Worm (Caenorhabditis elegans) whole organism, L3 larva: ENCODE data around the gene srx-17.

Source experiments
- R02D3.7 ChIP-seq: fragments of 150-350 bp; optimal IDR thresholded peaks from 2 replicates; lab custom pipeline; 2014; ENCODE audit warnings: missing biosample characterization, missing genetic modification characterization
- ama-1 ChIP-seq: fragments of 150-350 bp; optimal IDR thresholded peaks from 2 replicates; lab custom pipeline; 2018
- egl-27 ChIP-seq: sonication (generic microtip); optimal IDR thresholded peaks from 4 replicates; lab custom pipeline; 2017; ENCODE audit warnings: missing biosample characterization, missing genetic modification reagents, missing genetic modification characterization
- hmg-11 ChIP-seq: sonication (generic microtip); optimal IDR thresholded peaks from 2 replicates; lab custom pipeline; 2016; ENCODE audit warnings: missing genetic modification characterization, missing compliant biosample characterization
- mml-1 ChIP-seq: fragments of 150-350 bp; sonication (generic microtip); optimal IDR thresholded peaks from 3 replicates; lab custom pipeline; 2014; ENCODE audit warnings: missing biosample characterization, missing genetic modification characterization
- nhr-237 ChIP-seq: fragments of 150-350 bp; optimal IDR thresholded peaks from 2 replicates; lab custom pipeline; 2014; ENCODE audit warnings: missing biosample characterization, missing genetic modification characterization
- nhr-43 ChIP-seq: sonication (generic microtip); optimal IDR thresholded peaks from 2 replicates; lab custom pipeline; 2016; ENCODE audit warnings: mild to moderate bottlenecking, missing genetic modification characterization, missing compliant biosample characterization; ENCODE audit not compliant: poor library complexity, severe bottlenecking
- nhr-77 ChIP-seq: fragments of 150-350 bp; optimal IDR thresholded peaks from 2 replicates; lab custom pipeline; 2014; ENCODE audit warnings: missing biosample characterization, missing genetic modification characterization
- pqm-1 ChIP-seq: fragments of 150-350 bp; optimal IDR thresholded peaks from 2 replicates; lab custom pipeline; 2017; ENCODE audit warnings: missing biosample characterization, missing genetic modification characterization, inconsistent platforms
- skn-1 ChIP-seq: fragments of 150-350 bp; optimal IDR thresholded peaks from 2 replicates; lab custom pipeline; 2014; ENCODE audit warnings: missing biosample characterization, missing genetic modification characterization
- snpc-4 ChIP-seq: fragments of 150-350 bp; optimal IDR thresholded peaks from 2 replicates; lab custom pipeline; 2014; ENCODE audit warnings: missing biosample characterization, missing genetic modification characterization
- tbx-2 ChIP-seq: sonication (generic microtip); optimal IDR thresholded peaks from 2 replicates; lab custom pipeline; 2016; ENCODE audit warnings: mild to moderate bottlenecking, missing genetic modification characterization, missing compliant biosample characterization
- zag-1 ChIP-seq: fragments of 150-350 bp; optimal IDR thresholded peaks from 2 replicates; lab custom pipeline; 2014; ENCODE audit warnings: missing biosample characterization, missing genetic modification characterization

DNA sequence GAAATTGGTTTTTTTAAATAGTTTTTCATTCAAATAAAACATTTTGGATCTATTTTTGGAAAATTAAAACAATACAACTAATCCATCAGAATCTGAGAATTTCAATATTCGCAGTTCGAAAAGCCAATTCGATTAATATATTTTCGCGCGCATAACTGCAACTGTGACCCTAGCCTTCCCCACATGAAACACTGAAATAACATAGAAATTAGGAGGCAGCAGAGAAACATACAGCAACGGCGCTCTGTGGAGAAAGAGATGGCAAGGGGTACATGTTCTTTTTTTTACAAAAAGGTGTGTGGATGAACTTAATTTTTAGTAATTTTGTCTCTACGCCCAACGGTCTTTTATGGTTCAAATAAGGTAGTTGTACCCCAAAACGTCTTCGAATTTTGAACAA lies 39.2 kb downstream of the srx-17 start:
- TF ChIP-seq nhr-237 (tag; lab: Kevin White, UChicago) (no peak), pqm-1 (tag; lab: Kevin White, UChicago) (no peak), tbx-2 (tag; lab: Kevin White, UChicago) (no peak), mml-1 (no peak), zag-1 (tag; lab: Kevin White, UChicago) (no peak), hmg-11 (tag; lab: Kevin White, UChicago) (no peak), snpc-4 (tag; lab: Kevin White, UChicago) (peak; percentile 28), ama-1 (lab: Kevin White, UChicago) (no peak), nhr-77 (tag; lab: Kevin White, UChicago) (no peak), skn-1 (tag; lab: Kevin White, UChicago) (no peak), nhr-43 (peak; percentile 30), egl-27 (tag; lab: Kevin White, UChicago) (no peak), R02D3.7 (tag; lab: Kevin White, UChicago) (no peak)
